Worm (Caenorhabditis elegans) whole organism, early embryonic: ENCODE results near the gene rps-12.

ENCODE experiments used
- B0310.2 ChIP-seq: sonication (generic microtip); optimal IDR thresholded peaks from 2 replicates; lab custom pipeline; 2016; ENCODE audit warnings: mild to moderate bottlenecking, missing genetic modification characterization, missing compliant biosample characterization
- ama-1 ChIP-seq: fragments of 150-350 bp; optimal IDR thresholded peaks from 2 replicates; lab custom pipeline; 2014
- ceh-13 ChIP-seq: fragments of 200-800 bp; sonication (Bioruptor generic); optimal IDR thresholded peaks from 2 replicates; lab custom pipeline; 2018; ENCODE audit warnings: mild to moderate bottlenecking, missing genetic modification characterization, missing compliant biosample characterization
- hmbx-1 ChIP-seq: sonication (generic microtip); optimal IDR thresholded peaks from 2 replicates; lab custom pipeline; 2016; ENCODE audit warnings: mild to moderate bottlenecking, missing genetic modification characterization, missing compliant biosample characterization
- hmg-4 ChIP-seq: fragments of 200-800 bp; sonication (Bioruptor generic); optimal IDR thresholded peaks from 2 replicates; lab custom pipeline; 2018; ENCODE audit warnings: mild to moderate bottlenecking, missing genetic modification characterization, missing compliant biosample characterization
- hnd-1 ChIP-seq: sonication (generic microtip); optimal IDR thresholded peaks from 2 replicates; lab custom pipeline; 2016; ENCODE audit warnings: missing genetic modification characterization, missing compliant biosample characterization
- tbx-11 ChIP-seq: fragments of 200-800 bp; sonication (Bioruptor generic); IDR thresholded peaks from 2 replicates; pipeline ENCODE4 v1.3.6; 2022; ENCODE audit warnings: missing genetic modification characterization, missing compliant biosample characterization
- tra-4 ChIP-seq: sonication (generic microtip); optimal IDR thresholded peaks from 2 replicates; lab custom pipeline; 2017; ENCODE audit warnings: missing genetic modification characterization, missing compliant biosample characterization

DNA sequence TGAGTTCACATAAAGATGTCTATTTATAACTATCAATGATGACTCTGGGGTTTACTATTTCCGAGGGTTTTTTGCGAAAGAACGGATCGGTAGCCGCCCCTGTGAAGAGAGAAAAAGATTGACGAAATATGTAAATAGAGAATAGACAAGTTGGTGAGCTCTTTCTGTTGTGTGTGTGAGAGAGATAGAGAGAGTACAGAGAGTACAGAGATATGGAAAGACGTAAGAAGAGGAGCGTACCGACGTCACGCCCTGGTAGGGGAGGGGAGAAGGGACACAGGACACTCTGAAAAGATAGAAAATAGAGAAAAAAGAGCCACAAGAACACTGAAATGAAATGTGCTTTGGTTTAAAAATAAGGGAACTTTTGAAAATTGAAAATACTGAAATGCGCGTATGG is 9.1 kb downstream of the rps-12 start:
- no peak for TF ChIP-seq tra-4
- no peak for TF ChIP-seq tbx-11 (GFP tag; lab: Robert Waterston, UW)
- no peak for TF ChIP-seq ama-1 (lab: Kevin White, UChicago)
- no peak for TF ChIP-seq B0310.2 (tag; lab: Kevin White, UChicago)
- TF ChIP-seq hmg-4 (GFP tag; lab: Kevin White, UChicago): peak; percentile 1
- no peak for TF ChIP-seq hmbx-1 (tag; lab: Kevin White, UChicago)
- no peak for TF ChIP-seq ceh-13 (GFP tag; lab: Kevin White, UChicago)
- no peak for TF ChIP-seq hnd-1
